Worm (Caenorhabditis elegans) whole organism, L4 larva: Measurements from ENCODE around the gene F13B6.1.

Source experiments
- ceh-82 ChIP-seq: sonication (generic microtip); optimal IDR thresholded peaks from 2 replicates; lab custom pipeline; 2017; ENCODE audit warnings: missing biosample characterization, missing genetic modification characterization
- dpl-1 ChIP-seq: fragments of 150-350 bp; optimal IDR thresholded peaks from 2 replicates; lab custom pipeline; 2014; ENCODE audit warnings: missing biosample characterization, missing genetic modification reagents, missing genetic modification characterization
- fos-1 ChIP-seq: fragments of 150-350 bp; optimal IDR thresholded peaks from 2 replicates; lab custom pipeline; 2014; ENCODE audit warnings: missing biosample characterization, missing genetic modification characterization
- lin-15B ChIP-seq: fragments of 150-350 bp; sonication (generic microtip); optimal IDR thresholded peaks from 3 replicates; lab custom pipeline; 2014; ENCODE audit warnings: missing biosample characterization, missing genetic modification characterization
- lin-39 ChIP-seq: fragments of 150-350 bp; optimal IDR thresholded peaks from 2 replicates; lab custom pipeline; 2014; ENCODE audit warnings: missing biosample characterization, missing genetic modification reagents, missing genetic modification characterization
- lsy-2 ChIP-seq, 2 experiments: fragments of 150-350 bp in 1 of 2; sonication (generic microtip) in 1 of 2; optimal IDR thresholded peaks; 2 replicates each; lab custom pipeline; 2014 to 2017; ENCODE audit warnings: missing biosample characterization in 2 of 2, missing genetic modification characterization in 2 of 2
- mdt-29 ChIP-seq: fragments of 200-800 bp; sonication (Bioruptor generic); IDR thresholded peaks from 2 replicates; pipeline ENCODE4 v1.3.6; 2022; ENCODE audit warnings: missing genetic modification reagents, missing genetic modification characterization, missing compliant biosample characterization
- mxl-3 ChIP-seq: fragments of 200-800 bp; sonication (Bioruptor generic); optimal IDR thresholded peaks from 2 replicates; lab custom pipeline; 2018; ENCODE audit warnings: mild to moderate bottlenecking, missing genetic modification characterization, missing compliant biosample characterization
- nhr-10 ChIP-seq: fragments of 150-350 bp; optimal IDR thresholded peaks from 2 replicates; lab custom pipeline; 2014; ENCODE audit warnings: missing biosample characterization, missing genetic modification characterization
- nhr-102 ChIP-seq: sonication (generic microtip); optimal IDR thresholded peaks from 2 replicates; lab custom pipeline; 2016; ENCODE audit warnings: mild to moderate bottlenecking, missing genetic modification characterization, moderate library complexity, missing compliant biosample characterization
- nhr-28 ChIP-seq: fragments of 150-350 bp; optimal IDR thresholded peaks from 2 replicates; lab custom pipeline; 2014; ENCODE audit warnings: missing biosample characterization, missing genetic modification characterization
- nhr-42 ChIP-seq: fragments of 200-800 bp; sonication (Bioruptor generic); IDR thresholded peaks from 2 replicates; pipeline ENCODE4 v1.3.6; 2022; ENCODE audit warnings: missing genetic modification characterization, missing compliant biosample characterization
- unc-130 ChIP-seq: sonication (generic microtip); optimal IDR thresholded peaks from 2 replicates; lab custom pipeline; 2016; ENCODE audit warnings: missing genetic modification reagents, missing genetic modification characterization, missing compliant biosample characterization

- TF ChIP-seq mdt-29 (GFP tag; lab: Robert Waterston, UW) (no peak), lin-15B (tag; lab: Kevin White, UChicago) (no peak), nhr-10 (tag; lab: Kevin White, UChicago) (no peak), fos-1 (no peak), mxl-3 (no peak), dpl-1 (no peak), nhr-102 (tag; lab: Kevin White, UChicago) (no peak), nhr-42 (no peak), nhr-28 (no peak), lsy-2 (tag; optimal IDR thresholded peaks at IDR 0.05; lab: Kevin White, UChicago) (no peak), lin-39 (tag; lab: Kevin White, UChicago) (no peak), ceh-82 (tag; lab: Kevin White, UChicago) (no peak), unc-130 (GFP tag; lab: Kevin White, UChicago) (no peak)
Measured at ce11 chrIV:7506711-7507110, 50.4 kb downstream of the F13B6.1 start.
